Worm (Caenorhabditis elegans): ENCODE data around the gene tbx-8.

tbx-8 gene

DNA sequence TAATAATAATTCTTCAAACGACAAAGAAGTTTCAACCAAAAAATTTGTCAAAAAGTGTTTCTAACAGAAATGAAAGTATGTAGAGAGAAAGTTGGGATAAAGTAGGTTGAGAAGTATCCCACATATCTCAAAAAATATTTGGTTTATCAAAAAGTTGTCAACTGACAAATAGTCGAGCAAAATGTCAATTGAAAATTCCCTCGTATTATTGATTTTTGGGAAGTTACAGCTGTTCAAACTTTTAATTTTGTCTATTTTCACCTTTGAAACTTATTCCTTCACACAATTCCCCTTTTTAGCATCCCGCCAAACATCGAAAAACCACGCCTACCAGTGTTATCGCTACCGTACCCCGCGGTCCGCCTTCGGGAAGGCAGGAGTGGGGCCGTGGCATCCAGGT lies at the start of gene tbx-8:
Gene tbx-8 (plus strand): TSS at position 301 of the 400 bp plus-strand sequence.
- TF ChIP-seq unc-62 (GFP tag; optimal IDR thresholded peaks at IDR 0.05) = no peak

ce11 chrIII:10300078-10300477 lies 47.1 kb upstream of the tbx-8 start, which contains the start of gene vglu-3:
TSS of gene vglu-3 (plus strand) at chrIII:10300378.
- TF ChIP-seq unc-62 (GFP tag; optimal IDR thresholded peaks at IDR 0.05) = no peak

ce11 chrIII:10305295-10305694 lies 41.9 kb upstream of the tbx-8 start:
- TF ChIP-seq unc-62 (GFP tag; optimal IDR thresholded peaks at IDR 0.05) = no peak

- TF ChIP-seq unc-62 (GFP tag; optimal IDR thresholded peaks at IDR 0.05) = no peak
These were observed 41.1 kb upstream of the tbx-8 start, which contains the start of gene T07A5.1 for ce11 chrIII:10306049-10306448. TSS of gene T07A5.1 (minus strand) at chrIII:10306197.

ce11 chrIII:10311016-10311415 lies 36.1 kb upstream of the tbx-8 start, which contains the start of gene T07A5.7:
TSS of gene T07A5.7 (minus strand) at chrIII:10311116.
- no peak for TF ChIP-seq unc-62 (GFP tag; optimal IDR thresholded peaks at IDR 0.05)

DNA sequence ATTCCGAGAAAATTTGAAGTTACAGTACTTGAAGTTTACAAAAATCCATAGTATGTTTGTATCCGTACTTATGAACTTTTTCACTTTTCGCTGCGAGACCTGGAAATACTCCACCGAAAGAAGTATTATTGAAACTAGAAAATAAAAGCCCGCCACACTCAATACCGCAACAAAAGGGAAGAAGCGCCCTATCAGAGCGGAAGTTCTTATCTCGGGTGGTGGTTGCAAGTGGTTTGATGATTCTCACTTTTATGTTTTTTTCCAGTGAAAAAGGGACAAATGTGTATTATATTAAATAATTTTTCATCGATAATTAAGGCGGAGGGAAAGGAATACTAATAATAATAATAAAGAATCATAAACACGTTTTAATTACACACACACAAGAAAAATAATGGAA lies 32.9 kb upstream of the tbx-8 start:
- no peak for TF ChIP-seq unc-62 (GFP tag; optimal IDR thresholded peaks at IDR 0.05)

DNA sequence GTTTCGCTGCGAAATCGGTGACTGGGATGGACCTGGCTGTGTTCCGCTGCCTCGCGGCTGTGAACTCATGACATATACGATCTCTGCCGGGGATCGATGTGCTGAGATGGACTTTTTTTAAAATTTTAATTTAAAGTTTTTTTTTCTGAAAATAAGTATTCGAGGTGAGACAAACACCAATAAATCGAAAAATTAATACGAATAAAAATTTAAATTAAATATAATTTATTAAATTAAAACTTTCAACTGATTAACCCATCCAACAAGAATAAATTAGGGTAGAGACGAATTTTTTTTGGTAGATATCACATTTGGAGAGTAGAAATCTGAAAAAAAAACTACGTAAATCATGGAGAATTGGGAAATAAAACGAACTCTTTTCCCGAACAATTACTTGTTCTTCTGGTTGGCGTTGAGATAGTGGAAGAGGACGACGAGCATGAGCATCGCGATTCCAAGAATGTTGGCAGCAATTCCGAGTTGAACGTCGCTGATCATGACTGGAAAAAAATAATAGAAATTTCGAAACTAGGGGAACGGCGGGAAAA lies 29.0 kb upstream of the tbx-8 start, which contains the start of the genes unc-50 and ostf-4:
Gene unc-50 (minus strand): TSS at position 101 of the 548 bp plus-strand sequence.
Gene ostf-4 (minus strand): TSS at position 498 of the 548 bp plus-strand sequence.
- TF ChIP-seq unc-62 (GFP tag; optimal IDR thresholded peaks at IDR 0.05) = no peak

ce11 chrIII:10318755-10319154 lies 28.4 kb upstream of the tbx-8 start, which contains the start of gene unc-69:
TSS of gene unc-69 (plus strand) at chrIII:10318939.
- no peak for TF ChIP-seq unc-62 (GFP tag; optimal IDR thresholded peaks at IDR 0.05)

DNA sequence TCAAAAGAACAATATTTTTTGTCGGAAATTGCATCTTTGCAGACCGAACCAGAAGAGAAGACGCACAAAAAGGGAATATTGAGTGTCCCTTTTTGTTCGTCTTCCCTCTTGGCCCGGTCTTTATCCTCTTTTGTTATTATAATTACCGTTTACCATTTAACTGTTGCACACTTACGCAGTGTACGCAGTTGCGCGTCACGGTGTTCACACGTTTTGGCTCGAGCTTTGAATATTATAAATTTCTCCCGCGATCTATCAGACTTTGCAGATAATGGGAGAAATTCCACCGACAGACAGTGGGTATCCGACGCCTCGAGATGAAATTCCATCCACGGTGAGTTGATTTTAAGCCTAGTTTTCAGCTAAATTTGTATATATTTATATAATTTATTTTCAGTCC lies 26.4 kb upstream of the tbx-8 start, which contains the start of gene sas-7:
Gene sas-7 (plus strand): TSS at position 232 of the 400 bp plus-strand sequence.
- TF ChIP-seq unc-62 (GFP tag; optimal IDR thresholded peaks at IDR 0.05) = no peak

DNA sequence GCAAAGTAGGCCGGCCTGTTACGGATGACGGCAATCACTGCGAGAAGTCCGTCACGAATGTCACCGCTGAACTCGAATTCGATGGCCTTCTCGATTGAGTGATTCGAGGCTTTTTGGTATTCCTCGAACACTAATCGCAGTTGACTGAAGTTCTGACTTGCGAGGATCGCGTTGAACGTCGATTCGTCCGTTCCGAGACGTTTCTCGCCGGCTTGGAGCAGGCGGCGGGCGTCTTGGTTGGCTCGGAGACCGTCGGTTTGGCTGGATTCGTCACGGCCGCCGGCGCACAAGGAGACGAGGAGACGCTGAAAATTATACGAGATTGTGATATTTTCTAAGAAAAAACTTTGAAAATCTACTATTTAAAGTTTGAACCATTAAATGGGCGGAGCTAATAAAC lies 20.8 kb upstream of the tbx-8 start:
- TF ChIP-seq unc-62 (GFP tag; optimal IDR thresholded peaks at IDR 0.05) = no peak

ce11 chrIII:10328565-10329541 lies 18.3 kb upstream of the tbx-8 start:
- no peak for TF ChIP-seq unc-62 (GFP tag; optimal IDR thresholded peaks at IDR 0.05)

- TF ChIP-seq unc-62 (GFP tag; optimal IDR thresholded peaks at IDR 0.05) = no peak
These were observed 17.3 kb upstream of the tbx-8 start for ce11 chrIII:10329811-10330210.

DNA sequence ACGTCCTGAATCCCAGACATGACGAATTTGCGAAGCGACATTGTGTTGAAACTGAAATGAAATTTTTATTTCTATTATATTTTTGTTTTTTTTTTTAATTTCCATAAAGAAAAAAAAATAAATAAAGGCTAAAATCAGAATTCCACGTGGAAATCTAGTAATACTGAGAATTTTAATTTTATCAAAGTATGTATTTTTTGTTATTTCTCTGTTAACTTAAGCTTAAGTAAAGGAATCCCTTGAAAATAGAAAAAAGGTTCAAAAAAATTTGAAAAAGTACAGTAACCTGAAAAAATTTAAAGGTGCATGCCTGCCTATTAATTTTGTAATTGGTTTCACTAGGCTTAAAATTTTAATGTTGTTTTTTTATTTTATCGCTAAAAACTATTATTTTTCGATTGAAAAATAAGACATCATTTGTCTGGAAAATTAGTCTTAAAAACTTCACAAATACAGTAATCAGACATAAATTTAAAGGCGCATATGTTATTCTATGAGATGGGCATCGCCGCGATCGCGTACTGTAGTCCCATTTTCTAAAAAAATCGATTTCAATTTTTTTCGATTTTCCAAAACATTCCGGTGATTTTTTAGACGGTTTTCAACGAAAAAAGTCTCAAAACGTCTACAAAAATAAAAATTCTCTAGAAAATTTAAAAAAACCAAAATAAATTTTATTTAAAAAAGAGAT lies 16.6 kb upstream of the tbx-8 start, which contains the start of gene nex-2:
Gene nex-2 (minus strand): TSS at position 51 of the 691 bp plus-strand sequence.
- no peak for TF ChIP-seq unc-62 (GFP tag; optimal IDR thresholded peaks at IDR 0.05)

DNA sequence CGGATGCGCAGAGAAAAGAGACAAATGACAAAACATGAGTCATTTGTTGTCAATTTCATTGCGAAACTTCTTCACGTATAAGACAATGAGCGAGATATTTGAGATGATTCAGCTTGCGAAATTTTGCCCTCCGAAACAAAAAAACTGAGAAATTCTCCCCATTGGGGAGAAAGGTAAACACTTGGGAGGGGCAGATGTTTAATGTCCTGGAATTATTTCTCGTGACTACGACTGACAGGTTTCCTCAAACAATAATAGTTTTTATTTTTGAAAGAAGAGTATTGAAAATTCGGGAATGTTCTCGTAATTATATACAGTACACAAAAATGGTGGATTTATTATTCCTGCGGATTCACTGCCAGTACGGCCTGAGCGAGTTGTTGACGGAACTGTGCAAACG lies 15.9 kb upstream of the tbx-8 start:
- TF ChIP-seq unc-62 (GFP tag; optimal IDR thresholded peaks at IDR 0.05) = no peak

DNA sequence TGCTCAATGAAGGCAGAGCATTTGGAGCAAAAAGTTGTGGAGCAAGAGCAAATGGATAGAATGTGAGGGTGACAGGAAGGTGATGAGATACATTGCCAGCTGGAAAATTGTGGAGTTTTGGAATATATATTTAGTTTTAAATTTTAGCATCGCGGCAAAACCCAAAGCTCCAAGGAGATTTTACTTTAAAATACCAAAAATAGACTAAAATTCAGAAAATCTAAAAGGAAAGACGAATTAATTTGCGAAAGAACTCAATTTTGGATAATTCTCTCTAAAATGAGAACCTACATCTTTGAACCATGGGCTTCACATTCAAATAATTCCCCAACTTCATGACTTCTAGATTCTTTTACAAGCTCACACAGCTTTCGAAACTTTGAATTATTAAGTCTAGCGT lies 14.6 kb upstream of the tbx-8 start, which contains the start of gene T07C4.12:
Gene T07C4.12 (minus strand): TSS at position 101 of the 400 bp plus-strand sequence.
- TF ChIP-seq unc-62 (GFP tag; optimal IDR thresholded peaks at IDR 0.05) = no peak

Data from whole organism, dauer.